Fruit fly (Drosophila melanogaster) whole organism, pupa: ENCODE results near the gene Cad96Cb.

Experiments
- CG10348 ChIP-seq: fragments of 200-800 bp; sonication (Bioruptor generic); IDR thresholded peaks from 2 replicates; pipeline ENCODE4 v1.3.6; 2022; ENCODE audit warnings: missing biosample characterization, missing genetic modification characterization
- CG13204 ChIP-seq: fragments of 200-800 bp; sonication (Bioruptor generic); optimal IDR thresholded peaks from 2 replicates; lab custom pipeline; 2018; ENCODE audit warnings: missing biosample characterization, mild to moderate bottlenecking, missing genetic modification characterization, moderate library complexity
- CG15710 ChIP-seq: fragments of 200-800 bp; sonication (Bioruptor generic); optimal IDR thresholded peaks from 2 replicates; lab custom pipeline; 2018; ENCODE audit warnings: missing biosample characterization, mild to moderate bottlenecking, missing genetic modification characterization, moderate library complexity
- CG9948 ChIP-seq: fragments of 200-800 bp; sonication (Bioruptor generic); optimal IDR thresholded peaks from 2 replicates; lab custom pipeline; 2018; ENCODE audit warnings: missing biosample characterization, mild to moderate bottlenecking, missing genetic modification characterization, moderate library complexity
- D1 ChIP-seq: fragments of 200-800 bp; sonication (Bioruptor generic); optimal IDR thresholded peaks from 2 replicates; lab custom pipeline; 2018; ENCODE audit warnings: missing biosample characterization, mild to moderate bottlenecking, missing genetic modification characterization, moderate library complexity
- EcR ChIP-seq: fragments of 200-800 bp; sonication (Bioruptor generic); optimal IDR thresholded peaks from 3 replicates; lab custom pipeline; 2019; ENCODE audit warnings: missing biosample characterization, missing genetic modification characterization, mild to moderate bottlenecking, moderate library complexity, missing genetic modification reagents
- Pif1A ChIP-seq: fragments of 200-800 bp; sonication (Bioruptor generic); optimal IDR thresholded peaks from 3 replicates; lab custom pipeline; 2016; ENCODE audit warnings: missing biosample characterization, missing genetic modification characterization
- Snoo ChIP-seq: fragments of 200-800 bp; sonication (Bioruptor generic); optimal IDR thresholded peaks from 3 replicates; lab custom pipeline; 2017; ENCODE audit warnings: missing biosample characterization, mild to moderate bottlenecking, missing genetic modification characterization, inconsistent platforms
- fd96Ca ChIP-seq: fragments of 200-800 bp; sonication (Bioruptor generic); IDR thresholded peaks from 3 replicates; pipeline ENCODE4 v1.3.6; 2022; ENCODE audit warnings: missing biosample characterization, missing genetic modification characterization
- gl ChIP-seq: fragments of 200-800 bp; sonication (Bioruptor generic); optimal IDR thresholded peaks from 2 replicates; lab custom pipeline; 2018; ENCODE audit warnings: missing biosample characterization, mild to moderate bottlenecking, missing genetic modification characterization

DNA sequence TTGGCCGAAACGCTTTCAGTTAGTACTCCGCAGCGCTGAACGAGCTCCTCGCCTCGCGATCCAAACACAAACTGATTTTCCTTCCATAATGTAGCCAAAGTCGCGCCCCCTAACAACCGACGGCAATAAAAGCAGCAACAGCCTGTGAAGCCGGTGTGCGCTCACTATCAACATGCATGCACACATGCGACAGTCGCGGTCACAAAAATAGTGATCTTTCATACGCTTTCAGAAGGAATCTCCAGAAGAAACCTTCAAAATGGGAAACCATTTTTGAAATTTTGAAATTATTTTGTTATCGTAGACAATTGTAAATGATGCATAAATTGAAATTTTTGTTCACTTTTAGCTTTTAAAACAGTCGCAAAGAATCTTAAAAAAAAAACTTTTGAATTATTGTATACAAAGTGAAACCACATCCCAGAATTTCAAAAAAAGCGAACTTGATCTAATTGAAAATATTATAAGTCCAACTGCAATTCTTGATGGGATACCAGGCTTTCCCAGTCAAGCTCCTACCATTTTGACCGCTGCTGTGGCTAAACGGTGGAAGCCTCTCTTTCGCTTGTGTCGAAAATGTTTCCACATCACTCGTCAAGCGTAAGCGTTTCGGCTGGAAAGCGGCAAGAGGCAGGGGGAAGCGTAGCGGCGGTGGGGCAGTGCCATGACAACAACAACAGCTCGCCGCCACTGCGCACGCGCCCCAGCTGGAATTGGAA lies at the start of gene Cad96Cb:
- TF ChIP-seq EcR (GFP tag; lab: Kevin White, UChicago) (no peak), CG9948 (tag; lab: Kevin White, UChicago) (peak; percentile 92), fd96Ca (GFP tag; lab: Robert Waterston, UW) (peak; percentile 56), gl (peak; percentile 68), CG10348 (0 out of 2 replicates have a peak, but pooled peaks have one; percentile 7), Pif1A (peak; percentile 93), CG15710 (tag; lab: Kevin White, UChicago) (peak; percentile 91), Snoo (tag; lab: Kevin White, UChicago) (peak; percentile 92), CG13204 (peak; percentile 67), D1 (tag; lab: Kevin White, UChicago) (peak; percentile 73)
